Worm (Caenorhabditis elegans) whole organism, L2 larva: ENCODE results near the gene Y46G5A.39.

Experiments
- C34F6.9 ChIP-seq: fragments of 150-350 bp; optimal IDR thresholded peaks from 2 replicates; lab custom pipeline; 2014; ENCODE audit warnings: missing biosample characterization, missing genetic modification characterization
- ZK546.5 ChIP-seq: sonication (generic microtip); optimal IDR thresholded peaks from 2 replicates; lab custom pipeline; 2017; ENCODE audit warnings: missing biosample characterization, missing genetic modification characterization
- ceh-82 ChIP-seq: fragments of 150-350 bp; optimal IDR thresholded peaks from 2 replicates; lab custom pipeline; 2014; ENCODE audit warnings: missing biosample characterization, missing genetic modification characterization
- lin-39 ChIP-seq: fragments of 150-350 bp; optimal IDR thresholded peaks from 2 replicates; lab custom pipeline; 2014; ENCODE audit warnings: missing biosample characterization, missing genetic modification reagents, missing genetic modification characterization
- mab-5 ChIP-seq: fragments of 150-350 bp; optimal IDR thresholded peaks from 2 replicates; lab custom pipeline; 2014; ENCODE audit warnings: missing biosample characterization, missing genetic modification characterization
- nhr-11 ChIP-seq: fragments of 150-350 bp; optimal IDR thresholded peaks from 2 replicates; lab custom pipeline; 2014; ENCODE audit warnings: missing biosample characterization, missing genetic modification characterization
- nhr-12 ChIP-seq: fragments of 150-350 bp; optimal IDR thresholded peaks from 2 replicates; lab custom pipeline; 2014; ENCODE audit warnings: missing biosample characterization, missing genetic modification characterization
- nhr-21 ChIP-seq: fragments of 150-350 bp; optimal IDR thresholded peaks from 2 replicates; lab custom pipeline; 2014; ENCODE audit warnings: missing biosample characterization, missing genetic modification characterization
- nhr-25 ChIP-seq: fragments of 150-350 bp; sonication (generic microtip); optimal IDR thresholded peaks from 3 replicates; lab custom pipeline; 2014; ENCODE audit warnings: missing biosample characterization, missing genetic modification characterization
- nhr-6 ChIP-seq: fragments of 150-350 bp; optimal IDR thresholded peaks from 2 replicates; lab custom pipeline; 2014; ENCODE audit warnings: missing biosample characterization, missing genetic modification characterization

- TF ChIP-seq C34F6.9 (tag; lab: Kevin White, UChicago) (no peak), nhr-21 (no peak), ceh-82 (tag; lab: Kevin White, UChicago) (no peak), nhr-11 (tag; lab: Kevin White, UChicago) (no peak), ZK546.5 (tag; lab: Kevin White, UChicago) (no peak), nhr-25 (no peak), lin-39 (tag; lab: Kevin White, UChicago) (no peak), nhr-6 (tag; lab: Kevin White, UChicago) (no peak), nhr-12 (tag; lab: Kevin White, UChicago) (no peak), mab-5 (no peak)
These were observed 17.0 kb downstream of the Y46G5A.39 start, which contains the start of gene snrp-200 for ce11 chrII:12736579-12736978.
